Fruit fly (Drosophila melanogaster) whole organism, embryonic: ENCODE results near the gene Taf8.

ENCODE experiments used
- BEAF-32 ChIP-seq: fragments of 200-800 bp; sonication (Bioruptor generic); optimal IDR thresholded peaks from 3 replicates; lab custom pipeline; 2017; ENCODE audit warnings: missing biosample characterization, missing genetic modification characterization, mild to moderate bottlenecking, moderate library complexity, missing genetic modification reagents
- Bgb ChIP-seq: fragments of 200-800 bp; sonication (Bioruptor generic); IDR thresholded peaks from 2 replicates; pipeline ENCODE4 v1.3.6; 2022; ENCODE audit warnings: missing biosample characterization, missing genetic modification characterization; ENCODE audit not compliant: partially characterized antibody
- CG10366 ChIP-seq: fragments of 200-800 bp; sonication (Bioruptor generic); IDR thresholded peaks from 2 replicates; pipeline ENCODE4 v1.3.6; 2022; ENCODE audit warnings: missing biosample characterization, missing genetic modification characterization
- CG10431 ChIP-seq: fragments of 200-800 bp; sonication (Bioruptor generic); optimal IDR thresholded peaks from 3 replicates; lab custom pipeline; 2018; ENCODE audit warnings: missing biosample characterization, mild to moderate bottlenecking, missing genetic modification characterization
- CG11085 ChIP-seq: fragments of 200-800 bp; sonication (Bioruptor generic); IDR thresholded peaks from 2 replicates; pipeline ENCODE4 v1.3.6; 2022; ENCODE audit warnings: missing biosample characterization, missing genetic modification characterization
- CG12744 ChIP-seq: fragments of 200-800 bp; sonication (Bioruptor generic); optimal IDR thresholded peaks from 2 replicates; lab custom pipeline; 2016; ENCODE audit warnings: missing biosample characterization, missing genetic modification characterization
- CG13424 ChIP-seq: fragments of 200-800 bp; sonication (Bioruptor generic); optimal IDR thresholded peaks from 2 replicates; lab custom pipeline; 2019; ENCODE audit warnings: missing biosample characterization, mild to moderate bottlenecking, missing genetic modification characterization, moderate library complexity
- CG15514 ChIP-seq: fragments of 200-800 bp; sonication (Bioruptor generic); optimal IDR thresholded peaks from 3 replicates; lab custom pipeline; 2017; ENCODE audit warnings: missing biosample characterization, missing genetic modification characterization, mild to moderate bottlenecking, moderate library complexity, missing genetic modification reagents
- CG18011 ChIP-seq: fragments of 200-800 bp; sonication (Bioruptor generic); optimal IDR thresholded peaks from 2 replicates; lab custom pipeline; 2017; ENCODE audit warnings: missing biosample characterization, missing genetic modification characterization, mild to moderate bottlenecking, moderate library complexity, missing genotype
- CG18764 ChIP-seq: fragments of 200-800 bp; sonication (Bioruptor generic); optimal IDR thresholded peaks from 3 replicates; lab custom pipeline; 2016; ENCODE audit warnings: missing biosample characterization, missing genetic modification characterization
- CG2120 ChIP-seq: fragments of 200-800 bp; sonication (Bioruptor generic); optimal IDR thresholded peaks from 3 replicates; lab custom pipeline; 2016; ENCODE audit warnings: missing biosample characterization, missing genetic modification characterization
- CG30020 ChIP-seq: fragments of 200-800 bp; optimal IDR thresholded peaks from 2 replicates; lab custom pipeline; 2019; ENCODE audit warnings: missing biosample characterization, mild to moderate bottlenecking, missing genetic modification characterization, moderate library complexity
- CG32767 ChIP-seq: fragments of 200-800 bp; sonication (Bioruptor generic); IDR thresholded peaks from 2 replicates; pipeline ENCODE4 v1.3.6; 2022; ENCODE audit warnings: missing biosample characterization, missing genetic modification characterization
- CG33213 ChIP-seq: fragments of 200-800 bp; sonication (Bioruptor generic); optimal IDR thresholded peaks from 3 replicates; lab custom pipeline; 2016; ENCODE audit warnings: missing biosample characterization, missing genetic modification characterization
- CG34422 ChIP-seq: fragments of 200-800 bp; sonication (Bioruptor generic); IDR thresholded peaks from 3 replicates; pipeline ENCODE4 v1.3.6; 2022; ENCODE audit warnings: missing biosample characterization, missing genetic modification characterization
- CG4424 ChIP-seq: fragments of 200-800 bp; sonication (Bioruptor generic); optimal IDR thresholded peaks from 3 replicates; lab custom pipeline; 2016; ENCODE audit warnings: missing biosample characterization, missing genetic modification characterization
- CG4707 ChIP-seq: fragments of 200-800 bp; sonication (Bioruptor generic); optimal IDR thresholded peaks from 2 replicates; lab custom pipeline; 2018; ENCODE audit warnings: missing biosample characterization, mild to moderate bottlenecking, missing genetic modification characterization, moderate library complexity
- CG6689 ChIP-seq: fragments of 200-800 bp; sonication (Bioruptor generic); IDR thresholded peaks from 2 replicates; pipeline ENCODE4 v1.3.6; 2022; ENCODE audit warnings: missing biosample characterization, missing genetic modification characterization
- CG7839 ChIP-seq: fragments of 200-800 bp; sonication (Bioruptor generic); optimal IDR thresholded peaks from 3 replicates; lab custom pipeline; 2018; ENCODE audit warnings: missing biosample characterization, mild to moderate bottlenecking, missing genetic modification characterization, moderate library complexity
- CG8765 ChIP-seq: fragments of 200-800 bp; sonication (Bioruptor generic); IDR thresholded peaks from 2 replicates; pipeline ENCODE4 v1.3.6; 2022; ENCODE audit warnings: missing biosample characterization, missing genetic modification characterization
- CG9932 ChIP-seq: fragments of 200-800 bp; sonication (Bioruptor generic); IDR thresholded peaks from 2 replicates; pipeline ENCODE4 v1.3.6; 2022; ENCODE audit warnings: missing biosample characterization, missing genetic modification characterization
- CTCF ChIP-seq: fragments of 200-800 bp; sonication (Bioruptor generic); optimal IDR thresholded peaks from 2 replicates; lab custom pipeline; 2017; ENCODE audit warnings: missing biosample characterization, mild to moderate bottlenecking, missing genetic modification characterization, moderate library complexity
- D19B ChIP-seq: fragments of 200-800 bp; sonication (Bioruptor generic); optimal IDR thresholded peaks from 2 replicates; lab custom pipeline; 2017; ENCODE audit warnings: missing biosample characterization, mild to moderate bottlenecking, missing genetic modification characterization
- Dek ChIP-seq: fragments of 200-800 bp; sonication (Bioruptor generic); optimal IDR thresholded peaks from 3 replicates; lab custom pipeline; 2019; ENCODE audit warnings: missing biosample characterization, mild to moderate bottlenecking, missing genetic modification characterization, moderate library complexity
- Dref ChIP-seq: fragments of 200-800 bp; sonication (Bioruptor generic); IDR thresholded peaks from 2 replicates; pipeline ENCODE4 v1.3.6; 2022; ENCODE audit warnings: missing biosample characterization, missing genetic modification characterization
- E2f2 ChIP-seq: fragments of 200-800 bp; sonication (Bioruptor generic); IDR thresholded peaks from 2 replicates; pipeline ENCODE4 v1.3.6; 2022; ENCODE audit warnings: missing biosample characterization, missing genetic modification characterization
- Ets65A ChIP-seq: fragments of 200-800 bp; sonication (Bioruptor generic); peaks from one replicate; lab custom pipeline; 2016; ENCODE audit warnings: missing biosample characterization, missing genetic modification characterization
- Nf-YB ChIP-seq: fragments of 200-800 bp; sonication (Bioruptor generic); optimal IDR thresholded peaks from 3 replicates; lab custom pipeline; 2019; ENCODE audit warnings: missing biosample characterization, mild to moderate bottlenecking, missing genetic modification characterization, moderate library complexity
- Ptx1 ChIP-seq: fragments of 200-800 bp; sonication (Bioruptor generic); IDR thresholded peaks from 2 replicates; pipeline ENCODE4 v1.3.6; 2022; ENCODE audit warnings: missing biosample characterization, missing genetic modification characterization
- TFAM ChIP-seq: fragments of 200-800 bp; sonication (Bioruptor generic); optimal IDR thresholded peaks from 2 replicates; lab custom pipeline; 2017; ENCODE audit warnings: missing biosample characterization, missing genetic modification characterization, inconsistent platforms
- Usf ChIP-seq: fragments of 200-800 bp; sonication (Bioruptor generic); optimal IDR thresholded peaks from 2 replicates; lab custom pipeline; 2017; ENCODE audit warnings: missing genotype, missing biosample characterization, missing genetic modification characterization
- ara ChIP-seq: fragments of 200-800 bp; sonication (Bioruptor generic); IDR thresholded peaks from 2 replicates; pipeline ENCODE4 v1.3.6; 2022; ENCODE audit warnings: missing biosample characterization, missing genetic modification characterization
- az2 ChIP-seq: fragments of 200-800 bp; sonication (Bioruptor generic); optimal IDR thresholded peaks from 3 replicates; lab custom pipeline; 2016; ENCODE audit warnings: missing biosample characterization, missing genetic modification characterization
- bigmax ChIP-seq: fragments of 200-800 bp; sonication (Bioruptor generic); optimal IDR thresholded peaks from 2 replicates; lab custom pipeline; 2018; ENCODE audit warnings: missing biosample characterization, mild to moderate bottlenecking, missing genetic modification characterization
- chif ChIP-seq, 2 experiments: fragments of 200-800 bp; sonication (Bioruptor generic); optimal IDR thresholded peaks; 3 replicates each; lab custom pipeline; 2016; ENCODE audit warnings: missing biosample characterization in 2 of 2, missing genetic modification characterization in 2 of 2
- chn ChIP-seq: fragments of 200-800 bp; sonication (Bioruptor generic); optimal IDR thresholded peaks from 2 replicates; lab custom pipeline; 2016; ENCODE audit warnings: missing biosample characterization, missing genetic modification characterization
- dm ChIP-seq: fragments of 200-800 bp; sonication (Bioruptor generic); optimal IDR thresholded peaks from 3 replicates; lab custom pipeline; 2016; ENCODE audit warnings: missing biosample characterization, missing genetic modification characterization
- fd64A ChIP-seq: fragments of 200-800 bp; sonication (Bioruptor generic); optimal IDR thresholded peaks from 3 replicates; lab custom pipeline; 2018; ENCODE audit warnings: missing biosample characterization, mild to moderate bottlenecking, missing genetic modification characterization
- ftz-f1 ChIP-seq: fragments of 200-800 bp; sonication (Bioruptor generic); optimal IDR thresholded peaks from 2 replicates; lab custom pipeline; 2016; ENCODE audit warnings: missing biosample characterization, missing genetic modification characterization
- gro ChIP-seq: fragments of 200-800 bp; sonication (Bioruptor generic); optimal IDR thresholded peaks from 2 replicates; lab custom pipeline; 2016; ENCODE audit warnings: missing biosample characterization, missing genetic modification characterization
- ken ChIP-seq: fragments of 200-800 bp; sonication (Bioruptor generic); IDR thresholded peaks from 3 replicates; pipeline ENCODE4 v1.3.6; 2022; ENCODE audit warnings: missing biosample characterization, missing genetic modification characterization
- lov ChIP-seq, 2 experiments: fragments of 200-800 bp in 1 of 2; fragments of >200 bp in 1 of 2; sonication (Bioruptor generic) in 1 of 2; IDR thresholded peaks in 1 of 2; optimal IDR thresholded peaks in 1 of 2; 2 replicates in 1 of 2; 3 replicates in 1 of 2; pipeline versions ENCODE4 v1.3.6 to Lab custom; 2017 to 2022; ENCODE audit warnings: missing biosample characterization in 1 of 2, missing genetic modification characterization in 1 of 2
- odd ChIP-seq: fragments of 200-800 bp; sonication (Bioruptor generic); optimal IDR thresholded peaks from 2 replicates; lab custom pipeline; 2017; ENCODE audit warnings: missing biosample characterization, mild to moderate bottlenecking, missing genetic modification characterization
- phol ChIP-seq: fragments of 200-800 bp; sonication (Bioruptor generic); optimal IDR thresholded peaks from 3 replicates; lab custom pipeline; 2018; ENCODE audit warnings: missing biosample characterization, mild to moderate bottlenecking, missing genetic modification characterization, moderate library complexity
- pum ChIP-seq: fragments of 200-800 bp; sonication (Bioruptor generic); optimal IDR thresholded peaks from 2 replicates; lab custom pipeline; 2016; ENCODE audit warnings: missing biosample characterization, missing genetic modification characterization
- ranshi ChIP-seq: fragments of 200-800 bp; sonication (Bioruptor generic); IDR thresholded peaks from 2 replicates; pipeline ENCODE4 v1.3.6; 2022; ENCODE audit warnings: missing biosample characterization, missing genetic modification characterization
- sd ChIP-seq: fragments of 200-800 bp; sonication (Bioruptor generic); optimal IDR thresholded peaks from 3 replicates; lab custom pipeline; 2018; ENCODE audit warnings: missing biosample characterization, mild to moderate bottlenecking, missing genetic modification characterization, moderate library complexity
- sima ChIP-seq: fragments of 200-800 bp; sonication (Bioruptor generic); optimal IDR thresholded peaks from 2 replicates; lab custom pipeline; 2016; ENCODE audit warnings: missing biosample characterization, missing genetic modification characterization
- stc ChIP-seq: fragments of 200-800 bp; sonication (Bioruptor generic); IDR thresholded peaks from 2 replicates; pipeline ENCODE4 v1.3.6; 2022; ENCODE audit warnings: missing biosample characterization, missing genetic modification characterization
- sug ChIP-seq: fragments of 200-800 bp; optimal IDR thresholded peaks from 2 replicates; lab custom pipeline; 2019; ENCODE audit warnings: missing biosample characterization, mild to moderate bottlenecking, missing genetic modification characterization, moderate library complexity
- zfh1 ChIP-seq: fragments of 200-800 bp; sonication (Bioruptor generic); IDR thresholded peaks from 3 replicates; pipeline ENCODE4 v1.3.6; 2022; ENCODE audit warnings: missing biosample characterization, missing genetic modification characterization

The Taf8 gene

DNA sequence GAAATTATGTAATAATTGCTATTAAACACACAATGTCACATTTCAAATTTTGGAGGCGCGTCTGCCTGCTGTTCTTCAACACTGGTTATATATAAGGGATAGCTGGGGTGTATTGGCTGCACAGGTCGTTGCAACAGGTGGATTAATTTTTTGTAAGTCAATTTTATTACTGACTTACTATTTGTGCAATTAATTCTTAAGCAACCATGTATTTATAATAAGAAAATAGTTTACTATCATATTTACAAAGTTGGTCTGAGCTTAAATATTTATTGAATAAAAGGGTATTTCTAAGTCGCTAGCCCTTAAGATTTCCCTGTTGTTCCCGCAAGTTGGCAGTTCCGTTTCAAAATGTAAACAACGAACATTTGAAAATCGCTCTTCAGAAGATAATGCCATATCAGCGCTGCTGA is 9.0 kb upstream of the Taf8 start, which contains the start of gene RhoGAP16F (continued):
- TF ChIP-seq gro (GFP tag; lab: Kevin White, UChicago) = peak; percentile 78
- peak; percentile 90 for TF ChIP-seq CG4424 (GFP tag; lab: Kevin White, UChicago)
- TF ChIP-seq CG2120 (GFP tag; lab: Kevin White, UChicago) = peak; percentile 92
- peak; percentile 57 for TF ChIP-seq Nf-YB (GFP tag; lab: Kevin White, UChicago)
- TF ChIP-seq CG10431 (GFP tag; lab: Kevin White, UChicago) = peak; percentile 9
- TF ChIP-seq ken (GFP tag; lab: Robert Waterston, UW) = peak; percentile 83; the same call in 2 of the 3 replicates
- TF ChIP-seq phol (tag; lab: Kevin White, UChicago) = peak; percentile 87
- peak; percentile 17 for TF ChIP-seq fd64A (GFP tag; lab: Kevin White, UChicago)
- peak; percentile 58 for TF ChIP-seq sd
- TF ChIP-seq CG32767 (GFP tag; lab: Robert Waterston, UW) = peak; percentile 36; the same call in 1 of the 2 replicates
- peak; percentile 84 for TF ChIP-seq chn (GFP tag; lab: Kevin White, UChicago)
- peak; percentile 13 for TF ChIP-seq ftz-f1 (GFP tag; lab: Kevin White, UChicago)
- 0 out of 2 replicates have a peak, but pooled peaks have one; percentile 15 for TF ChIP-seq Dref
- TF ChIP-seq CG8765 (GFP tag; lab: Robert Waterston, UW) = peak; percentile 59
- peak; percentile 26 for TF ChIP-seq CTCF (GFP tag; lab: Kevin White, UChicago)
- peak; percentile 79 for TF ChIP-seq ranshi (GFP tag; lab: Robert Waterston, UW)
- TF ChIP-seq CG9932 (GFP tag; lab: Robert Waterston, UW) = peak; percentile 90
- TF ChIP-seq pum = peak; percentile 76
- no peak for TF ChIP-seq bigmax (GFP tag; lab: Kevin White, UChicago)
- TF ChIP-seq E2f2 = peak; percentile 83
- peak; percentile 67 for TF ChIP-seq Usf (GFP tag; lab: Kevin White, UChicago)
- peak; percentile 71 to 85 for TF ChIP-seq chif (GFP tag; optimal IDR thresholded peaks at IDR 0.05; lab: Kevin White, UChicago)
- peak; percentile 80 for TF ChIP-seq CG6689 (GFP tag; lab: Robert Waterston, UW)
- TF ChIP-seq CG10366 (GFP tag; lab: Robert Waterston, UW) = peak; percentile 84
- TF ChIP-seq CG11085 (GFP tag; lab: Robert Waterston, UW) = peak; percentile 75
- peak; percentile 23 for TF ChIP-seq BEAF-32 (GFP tag; lab: Kevin White, UChicago)
- TF ChIP-seq Ets65A (GFP tag; lab: Kevin White, UChicago) = peak; percentile 97
- TF ChIP-seq stc (GFP tag; lab: Robert Waterston, UW) = peak; percentile 73; the same call in 1 of the 2 replicates
- TF ChIP-seq zfh1 (GFP tag; lab: Robert Waterston, UW) = peak; percentile 90
- peak; percentile 71 for TF ChIP-seq dm (GFP tag; lab: Kevin White, UChicago)
- no peak for TF ChIP-seq lov (optimal IDR thresholded peaks at IDR 0.05; lab: Kevin White, UChicago)
- 0 out of 3 replicates have a peak, but pooled peaks have one; percentile 53 for TF ChIP-seq lov (GFP tag; IDR thresholded peaks at IDR 0.05; lab: Robert Waterston, UW)
- TF ChIP-seq CG18011 (GFP tag; lab: Kevin White, UChicago) = peak; percentile 61
- TF ChIP-seq CG13424 (tag; lab: Kevin White, UChicago) = peak; percentile 83
- peak; percentile 59 for TF ChIP-seq CG33213 (GFP tag; lab: Kevin White, UChicago)
- peak; percentile 45 for TF ChIP-seq CG12744
- peak; percentile 80 for TF ChIP-seq Dek (tag; lab: Kevin White, UChicago)
- TF ChIP-seq CG15514 (GFP tag; lab: Kevin White, UChicago) = peak; percentile 69
- TF ChIP-seq CG18764 (GFP tag; lab: Kevin White, UChicago) = peak; percentile 72
- peak; percentile 29 for TF ChIP-seq sima
- TF ChIP-seq D19B (GFP tag; lab: Kevin White, UChicago) = peak; percentile 99
- peak; percentile 88 for TF ChIP-seq CG7839 (tag; lab: Kevin White, UChicago)
- TF ChIP-seq CG34422 (GFP tag; lab: Robert Waterston, UW) = peak; percentile 87
- peak; percentile 79 for TF ChIP-seq sug (tag; lab: Kevin White, UChicago)
- TF ChIP-seq az2 (GFP tag; lab: Kevin White, UChicago) = peak; percentile 88
- TF ChIP-seq CG4707 (GFP tag; lab: Kevin White, UChicago) = peak; percentile 10
- TF ChIP-seq Bgb = no peak
- TF ChIP-seq odd (GFP tag; lab: Kevin White, UChicago) = peak; percentile 64
- no peak for TF ChIP-seq TFAM
- peak; percentile 93 for TF ChIP-seq Ptx1
- TF ChIP-seq ara (GFP tag; lab: Robert Waterston, UW) = peak; percentile 79
- TF ChIP-seq CG30020 (tag; lab: Kevin White, UChicago) = peak; percentile 49
